Fruit fly (Drosophila melanogaster) whole organism, pupa: ENCODE measurements around the gene COX8.

Experiments used
- CG10348 ChIP-seq: fragments of 200-800 bp; sonication (Bioruptor generic); IDR thresholded peaks from 2 replicates; pipeline ENCODE4 v1.3.6; 2022; ENCODE audit warnings: missing biosample characterization, missing genetic modification characterization
- CG12605 ChIP-seq: fragments of 200-800 bp; sonication (Bioruptor generic); IDR thresholded peaks from 2 replicates; pipeline ENCODE4 v1.3.6; 2022; ENCODE audit warnings: missing biosample characterization, missing genetic modification characterization
- CG13204 ChIP-seq: fragments of 200-800 bp; sonication (Bioruptor generic); optimal IDR thresholded peaks from 2 replicates; lab custom pipeline; 2018; ENCODE audit warnings: missing biosample characterization, mild to moderate bottlenecking, missing genetic modification characterization, moderate library complexity
- CG14655 ChIP-seq: fragments of 200-800 bp; sonication (Bioruptor generic); optimal IDR thresholded peaks from 3 replicates; lab custom pipeline; 2017; ENCODE audit warnings: mild to moderate bottlenecking, missing biosample characterization, missing genetic modification reagents, missing genetic modification characterization
- CG15710 ChIP-seq: fragments of 200-800 bp; sonication (Bioruptor generic); optimal IDR thresholded peaks from 2 replicates; lab custom pipeline; 2018; ENCODE audit warnings: missing biosample characterization, mild to moderate bottlenecking, missing genetic modification characterization, moderate library complexity
- CG17806 ChIP-seq: fragments of 200-800 bp; sonication (Bioruptor generic); optimal IDR thresholded peaks from 2 replicates; lab custom pipeline; 2018; ENCODE audit warnings: missing biosample characterization, mild to moderate bottlenecking, missing genetic modification characterization, moderate library complexity
- CG32121 ChIP-seq: fragments of 200-800 bp; sonication (Bioruptor generic); IDR thresholded peaks from 2 replicates; pipeline ENCODE4 v1.3.6; 2022; ENCODE audit warnings: missing biosample characterization, missing genetic modification characterization
- CG34367 ChIP-seq: fragments of 200-800 bp; sonication (Bioruptor generic); optimal IDR thresholded peaks from 2 replicates; lab custom pipeline; 2018; ENCODE audit warnings: missing biosample characterization, mild to moderate bottlenecking, missing genetic modification characterization
- CG4496 ChIP-seq: fragments of 200-800 bp; sonication (Bioruptor generic); IDR thresholded peaks from 3 replicates; pipeline ENCODE4 v1.3.6; 2022; ENCODE audit warnings: missing biosample characterization, missing genetic modification characterization
- CG8159 ChIP-seq: fragments of 200-800 bp; sonication (Bioruptor generic); optimal IDR thresholded peaks from 3 replicates; lab custom pipeline; 2018; ENCODE audit warnings: missing biosample characterization, mild to moderate bottlenecking, missing genetic modification characterization, moderate library complexity
- CG8301 ChIP-seq: fragments of 200-800 bp; sonication (Bioruptor generic); optimal IDR thresholded peaks from 2 replicates; lab custom pipeline; 2018; ENCODE audit warnings: missing biosample characterization, mild to moderate bottlenecking, missing genetic modification characterization
- CG9948 ChIP-seq: fragments of 200-800 bp; sonication (Bioruptor generic); optimal IDR thresholded peaks from 2 replicates; lab custom pipeline; 2018; ENCODE audit warnings: missing biosample characterization, mild to moderate bottlenecking, missing genetic modification characterization, moderate library complexity
- D1 ChIP-seq: fragments of 200-800 bp; sonication (Bioruptor generic); optimal IDR thresholded peaks from 2 replicates; lab custom pipeline; 2018; ENCODE audit warnings: missing biosample characterization, mild to moderate bottlenecking, missing genetic modification characterization, moderate library complexity
- EcR ChIP-seq: fragments of 200-800 bp; sonication (Bioruptor generic); optimal IDR thresholded peaks from 3 replicates; lab custom pipeline; 2019; ENCODE audit warnings: missing biosample characterization, missing genetic modification characterization, mild to moderate bottlenecking, moderate library complexity, missing genetic modification reagents
- Ets98B ChIP-seq: fragments of 200-800 bp; sonication (Bioruptor generic); IDR thresholded peaks from 2 replicates; pipeline ENCODE4 v1.3.6; 2022; ENCODE audit warnings: missing biosample characterization, missing genetic modification characterization
- Pif1A ChIP-seq: fragments of 200-800 bp; sonication (Bioruptor generic); optimal IDR thresholded peaks from 3 replicates; lab custom pipeline; 2016; ENCODE audit warnings: missing biosample characterization, missing genetic modification characterization
- Pif1B ChIP-seq: fragments of 200-800 bp; sonication (Bioruptor generic); optimal IDR thresholded peaks from 3 replicates; lab custom pipeline; 2016; ENCODE audit warnings: missing biosample characterization, missing genetic modification characterization
- Snoo ChIP-seq: fragments of 200-800 bp; sonication (Bioruptor generic); optimal IDR thresholded peaks from 3 replicates; lab custom pipeline; 2017; ENCODE audit warnings: missing biosample characterization, mild to moderate bottlenecking, missing genetic modification characterization, inconsistent platforms
- fd96Ca ChIP-seq: fragments of 200-800 bp; sonication (Bioruptor generic); IDR thresholded peaks from 3 replicates; pipeline ENCODE4 v1.3.6; 2022; ENCODE audit warnings: missing biosample characterization, missing genetic modification characterization
- gl ChIP-seq: fragments of 200-800 bp; sonication (Bioruptor generic); optimal IDR thresholded peaks from 2 replicates; lab custom pipeline; 2018; ENCODE audit warnings: missing biosample characterization, mild to moderate bottlenecking, missing genetic modification characterization
- rn ChIP-seq: fragments of 200-800 bp; sonication (Bioruptor generic); IDR thresholded peaks from 2 replicates; pipeline ENCODE4 v1.3.6; 2022; ENCODE audit warnings: missing biosample characterization, missing genetic modification characterization

Gene COX8

dm6 chr3L:21533270-21533948, 5.8 kb downstream of the COX8 start, which contains the start of gene Mkrn1:
TSS of gene Mkrn1 (minus strand) at chr3L:21533713.
- TF ChIP-seq CG17806 (tag; lab: Kevin White, UChicago) (no peak), CG4496 (GFP tag; lab: Robert Waterston, UW) (no peak), Ets98B (GFP tag; lab: Robert Waterston, UW) (no peak), D1 (tag; lab: Kevin White, UChicago) (no peak), EcR (GFP tag; lab: Kevin White, UChicago) (no peak), CG32121 (GFP tag; lab: Robert Waterston, UW) (no peak), CG12605 (GFP tag; lab: Robert Waterston, UW) (no peak), CG15710 (tag; lab: Kevin White, UChicago) (no peak), fd96Ca (no peak), gl (tag; lab: Kevin White, UChicago) (no peak), CG8301 (tag; lab: Kevin White, UChicago) (no peak), CG8159 (tag; lab: Kevin White, UChicago) (no peak)

dm6 chr3L:21529108-21529507, 10.1 kb downstream of the COX8 start, which contains the start of gene Arv1:
TSS of gene Arv1 (minus strand) at chr3L:21529333.
- TF ChIP-seq CG4496 (GFP tag; lab: Robert Waterston, UW) = no peak
- TF ChIP-seq CG10348 = no peak
- no peak for TF ChIP-seq CG34367 (tag; lab: Kevin White, UChicago)
- no peak for TF ChIP-seq Snoo (tag; lab: Kevin White, UChicago)
- TF ChIP-seq EcR (GFP tag; lab: Kevin White, UChicago) = no peak
- TF ChIP-seq Pif1B (GFP tag; lab: Kevin White, UChicago) = no peak
- TF ChIP-seq CG14655 = no peak
- TF ChIP-seq Ets98B (GFP tag; lab: Robert Waterston, UW) = no peak
- no peak for TF ChIP-seq fd96Ca
- no peak for TF ChIP-seq rn (GFP tag; lab: Robert Waterston, UW)
- TF ChIP-seq CG12605 (GFP tag; lab: Robert Waterston, UW) = no peak
- TF ChIP-seq CG9948 (tag; lab: Kevin White, UChicago) = no peak
- TF ChIP-seq Pif1A (GFP tag; lab: Kevin White, UChicago) = no peak
- TF ChIP-seq CG8159 (tag; lab: Kevin White, UChicago) = no peak
- no peak for TF ChIP-seq CG32121 (GFP tag; lab: Robert Waterston, UW)
- TF ChIP-seq CG17806 (tag; lab: Kevin White, UChicago) = no peak
- no peak for TF ChIP-seq CG13204 (GFP tag; lab: Kevin White, UChicago)
- no peak for TF ChIP-seq CG15710 (tag; lab: Kevin White, UChicago)

- TF ChIP-seq Ets98B (GFP tag; lab: Robert Waterston, UW) (peak; percentile 60), rn (GFP tag; lab: Robert Waterston, UW) (no peak; the same call in 1 of the 2 replicates), CG10348 (no peak), Pif1B (GFP tag; lab: Kevin White, UChicago) (peak; percentile 54), CG14655 (no peak), gl (tag; lab: Kevin White, UChicago) (no peak), CG8301 (tag; lab: Kevin White, UChicago) (peak; percentile 44), Pif1A (GFP tag; lab: Kevin White, UChicago) (no peak), CG9948 (tag; lab: Kevin White, UChicago) (peak; percentile 4), CG12605 (GFP tag; lab: Robert Waterston, UW) (no peak), CG4496 (GFP tag; lab: Robert Waterston, UW) (no peak; the same call in 2 of the 3 replicates), CG32121 (GFP tag; lab: Robert Waterston, UW) (peak; percentile 67), EcR (GFP tag; lab: Kevin White, UChicago) (no peak), CG15710 (tag; lab: Kevin White, UChicago) (peak; percentile 33), Snoo (tag; lab: Kevin White, UChicago) (peak; percentile 16), CG34367 (tag; lab: Kevin White, UChicago) (no peak), fd96Ca (no peak), D1 (tag; lab: Kevin White, UChicago) (no peak), CG8159 (tag; lab: Kevin White, UChicago) (no peak), CG17806 (tag; lab: Kevin White, UChicago) (peak; percentile 38), CG13204 (GFP tag; lab: Kevin White, UChicago) (no peak)
These were observed 15.0 kb downstream of the COX8 start for dm6 chr3L:21524071-21524889.

- TF ChIP-seq EcR (GFP tag; lab: Kevin White, UChicago) (peak; percentile 15), gl (tag; lab: Kevin White, UChicago) (no peak), CG15710 (tag; lab: Kevin White, UChicago) (no peak)
These were observed 16.0 kb downstream of the COX8 start, which contains the start of gene CG7611 for dm6 chr3L:21523059-21523836. TSS of gene CG7611 (plus strand) at chr3L:21523186.
